Worm (Caenorhabditis elegans) whole organism, L3 larva: ENCODE data around the gene clec-82.

Experiments used
- ZK546.5 ChIP-seq: sonication (generic microtip); optimal IDR thresholded peaks from 2 replicates; lab custom pipeline; 2017; ENCODE audit warnings: missing biosample characterization, missing genetic modification characterization
- aly-2 ChIP-seq: fragments of 150-350 bp; optimal IDR thresholded peaks from 2 replicates; lab custom pipeline; 2014; ENCODE audit warnings: missing biosample characterization, missing genetic modification characterization
- ama-1 ChIP-seq: fragments of 150-350 bp; optimal IDR thresholded peaks from 2 replicates; lab custom pipeline; 2018
- ceh-16 ChIP-seq: sonication (generic microtip); optimal IDR thresholded peaks from 2 replicates; lab custom pipeline; 2017; ENCODE audit warnings: missing biosample characterization, missing genetic modification characterization
- ceh-28 ChIP-seq: fragments of 150-350 bp; optimal IDR thresholded peaks from 2 replicates; lab custom pipeline; 2014; ENCODE audit warnings: missing biosample characterization, missing genetic modification reagents, missing genetic modification characterization
- ceh-82 ChIP-seq: fragments of 150-350 bp; optimal IDR thresholded peaks from 2 replicates; lab custom pipeline; 2014; ENCODE audit warnings: missing biosample characterization, missing genetic modification characterization
- daf-12 ChIP-seq: fragments of 150-350 bp; optimal IDR thresholded peaks from 2 replicates; lab custom pipeline; 2014; ENCODE audit warnings: missing biosample characterization, missing genetic modification reagents, missing genetic modification characterization
- egl-27 ChIP-seq: sonication (generic microtip); optimal IDR thresholded peaks from 4 replicates; lab custom pipeline; 2017; ENCODE audit warnings: missing biosample characterization, missing genetic modification reagents, missing genetic modification characterization
- elt-2 ChIP-seq: sonication (generic microtip); optimal IDR thresholded peaks from 2 replicates; lab custom pipeline; 2016; ENCODE audit warnings: missing genetic modification reagents, mild to moderate bottlenecking, missing genetic modification characterization, missing compliant biosample characterization
- elt-3 ChIP-seq, 3 experiments: fragments of 150-350 bp in 1 of 3; sonication (generic microtip) in 2 of 3; optimal IDR thresholded peaks; 2 replicates in 2 of 3; 4 replicates in 1 of 3; lab custom pipeline; 2014 to 2017; ENCODE audit warnings: missing biosample characterization in 3 of 3, missing genetic modification characterization in 3 of 3
- fkh-2 ChIP-seq: fragments of 150-350 bp; optimal IDR thresholded peaks from 2 replicates; lab custom pipeline; 2014; ENCODE audit warnings: missing biosample characterization, missing genetic modification reagents, missing genetic modification characterization
- fos-1 ChIP-seq: fragments of 150-350 bp; optimal IDR thresholded peaks from 2 replicates; lab custom pipeline; 2014; ENCODE audit warnings: missing biosample characterization, missing genetic modification characterization
- hmg-11 ChIP-seq: sonication (generic microtip); optimal IDR thresholded peaks from 2 replicates; lab custom pipeline; 2016; ENCODE audit warnings: missing genetic modification characterization, missing compliant biosample characterization
- jun-1 ChIP-seq: fragments of 150-350 bp; optimal IDR thresholded peaks from 2 replicates; lab custom pipeline; 2014; ENCODE audit warnings: missing biosample characterization, missing genetic modification reagents, missing genetic modification characterization
- lin-15B ChIP-seq: fragments of 150-350 bp; optimal IDR thresholded peaks from 2 replicates; lab custom pipeline; 2014; ENCODE audit warnings: missing biosample characterization, missing genetic modification characterization
- lin-39 ChIP-seq: fragments of 150-350 bp; optimal IDR thresholded peaks from 2 replicates; lab custom pipeline; 2018; ENCODE audit warnings: missing biosample characterization, missing genetic modification reagents, missing genetic modification characterization
- lsy-12 ChIP-seq: sonication (generic microtip); optimal IDR thresholded peaks from 2 replicates; lab custom pipeline; 2016; ENCODE audit warnings: mild to moderate bottlenecking, missing genetic modification characterization, missing compliant biosample characterization
- mdl-1 ChIP-seq: fragments of 150-350 bp; optimal IDR thresholded peaks from 2 replicates; lab custom pipeline; 2014; ENCODE audit warnings: missing biosample characterization, missing genetic modification characterization
- mml-1 ChIP-seq: fragments of 150-350 bp; sonication (generic microtip); optimal IDR thresholded peaks from 3 replicates; lab custom pipeline; 2014; ENCODE audit warnings: missing biosample characterization, missing genetic modification characterization
- nfya-1 ChIP-seq: sonication (generic microtip); optimal IDR thresholded peaks from 2 replicates; lab custom pipeline; 2017; ENCODE audit warnings: missing genetic modification characterization, mild to moderate bottlenecking, missing compliant biosample characterization, antibody characterized with exemption, moderate library complexity; ENCODE audit not compliant: insufficient read depth
- nhr-12 ChIP-seq: fragments of 150-350 bp; optimal IDR thresholded peaks from 2 replicates; lab custom pipeline; 2014; ENCODE audit warnings: missing biosample characterization, missing genetic modification characterization
- nhr-23 ChIP-seq: fragments of 150-350 bp; optimal IDR thresholded peaks from 2 replicates; lab custom pipeline; 2014; ENCODE audit warnings: missing biosample characterization, missing genetic modification reagents, missing genetic modification characterization
- nhr-237 ChIP-seq: fragments of 150-350 bp; optimal IDR thresholded peaks from 2 replicates; lab custom pipeline; 2014; ENCODE audit warnings: missing biosample characterization, missing genetic modification characterization
- nhr-25 ChIP-seq: sonication (generic microtip); optimal IDR thresholded peaks from 2 replicates; lab custom pipeline; 2017; ENCODE audit warnings: missing biosample characterization, missing genetic modification characterization
- nhr-43 ChIP-seq: sonication (generic microtip); optimal IDR thresholded peaks from 2 replicates; lab custom pipeline; 2016; ENCODE audit warnings: mild to moderate bottlenecking, missing genetic modification characterization, missing compliant biosample characterization; ENCODE audit not compliant: poor library complexity, severe bottlenecking
- nhr-67 ChIP-seq: fragments of 150-350 bp; optimal IDR thresholded peaks from 2 replicates; lab custom pipeline; 2014; ENCODE audit warnings: missing biosample characterization, missing genetic modification characterization
- nhr-76 ChIP-seq: fragments of 150-350 bp; sonication (generic microtip); optimal IDR thresholded peaks from 5 replicates; lab custom pipeline; 2014; ENCODE audit warnings: missing biosample characterization, missing genetic modification characterization
- nhr-77 ChIP-seq: fragments of 150-350 bp; optimal IDR thresholded peaks from 2 replicates; lab custom pipeline; 2014; ENCODE audit warnings: missing biosample characterization, missing genetic modification characterization
- pha-4 ChIP-seq: fragments of 150-350 bp; optimal IDR thresholded peaks from 2 replicates; lab custom pipeline; 2014; ENCODE audit warnings: missing biosample characterization, missing genetic modification reagents, missing genetic modification characterization
- pqm-1 ChIP-seq: fragments of 150-350 bp; optimal IDR thresholded peaks from 2 replicates; lab custom pipeline; 2017; ENCODE audit warnings: missing biosample characterization, missing genetic modification characterization, inconsistent platforms
- skn-1 ChIP-seq: fragments of 150-350 bp; optimal IDR thresholded peaks from 2 replicates; lab custom pipeline; 2014; ENCODE audit warnings: missing biosample characterization, missing genetic modification characterization
- tbx-2 ChIP-seq: sonication (generic microtip); optimal IDR thresholded peaks from 2 replicates; lab custom pipeline; 2016; ENCODE audit warnings: mild to moderate bottlenecking, missing genetic modification characterization, missing compliant biosample characterization
- unc-62 ChIP-seq: fragments of 150-350 bp; sonication (generic microtip); optimal IDR thresholded peaks from 4 replicates; lab custom pipeline; 2014; ENCODE audit warnings: missing biosample characterization, missing genetic modification reagents, missing genetic modification characterization
- zag-1 ChIP-seq: fragments of 150-350 bp; optimal IDR thresholded peaks from 2 replicates; lab custom pipeline; 2014; ENCODE audit warnings: missing biosample characterization, missing genetic modification characterization
- ztf-4 ChIP-seq: fragments of 150-350 bp; optimal IDR thresholded peaks from 2 replicates; lab custom pipeline; 2014; ENCODE audit warnings: missing biosample characterization, missing genetic modification characterization

Gene clec-82

DNA sequence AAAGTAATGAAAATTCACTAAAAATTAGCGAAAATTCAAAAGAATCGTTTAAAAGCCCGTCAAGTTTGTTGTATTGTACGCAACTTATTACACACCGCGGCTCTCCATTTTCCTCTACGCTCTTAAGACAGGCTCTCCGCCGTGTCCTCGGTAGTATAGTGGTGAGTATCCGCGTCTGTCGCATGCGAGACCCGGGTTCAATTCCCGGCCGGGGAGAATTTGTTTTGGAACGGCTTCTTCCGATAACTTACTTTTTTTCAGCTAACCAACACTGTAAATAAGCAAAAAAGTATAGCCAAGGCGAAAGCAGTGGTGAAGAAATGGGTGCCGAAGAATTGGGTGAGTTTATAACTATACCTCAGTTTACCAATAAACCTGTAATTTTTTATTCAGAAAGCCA lies 33.3 kb upstream of the clec-82 start:
- TF ChIP-seq ZK546.5 (no peak), nfya-1 (tag; lab: Kevin White, UChicago) (peak; percentile 2), pha-4 (tag; lab: Kevin White, UChicago) (peak; percentile 12), elt-2 (tag; lab: Kevin White, UChicago) (peak; percentile 6)

DNA sequence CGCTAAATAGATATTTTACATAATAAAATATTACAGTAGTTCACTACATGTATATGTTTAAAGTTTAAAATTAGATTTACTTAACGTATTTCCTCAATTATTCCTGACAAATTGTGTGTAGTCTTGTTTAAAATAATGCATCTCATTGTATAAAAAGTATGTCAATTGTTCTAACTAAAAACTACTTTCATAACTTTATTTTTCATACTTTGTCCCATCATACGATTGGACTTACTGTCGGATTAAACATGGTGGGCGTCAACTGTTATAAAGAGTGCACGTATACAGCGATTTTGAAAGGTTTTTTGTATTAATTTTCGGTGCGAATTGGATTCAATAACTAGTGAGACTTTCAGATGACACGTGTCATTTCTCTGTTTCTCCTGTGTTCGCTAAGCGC lies 31.8 kb upstream of the clec-82 start, which contains the start of gene Y54G2A.32:
Gene Y54G2A.32, plus strand, starts transcription at position 301 of the 400 bp plus-strand sequence.
- TF ChIP-seq mml-1 (no peak), pha-4 (tag; lab: Kevin White, UChicago) (no peak), lin-15B (tag; lab: Kevin White, UChicago) (no peak), egl-27 (tag; lab: Kevin White, UChicago) (no peak), ama-1 (lab: Kevin White, UChicago) (no peak), zag-1 (tag; lab: Kevin White, UChicago) (no peak), nhr-67 (tag; lab: Kevin White, UChicago) (no peak), ceh-82 (tag; lab: Kevin White, UChicago) (no peak), fos-1 (tag; lab: Kevin White, UChicago) (no peak), unc-62 (GFP tag; lab: Kevin White, UChicago) (no peak), tbx-2 (tag; lab: Kevin White, UChicago) (no peak), pqm-1 (no peak), nhr-12 (tag; lab: Kevin White, UChicago) (no peak), hmg-11 (tag; lab: Kevin White, UChicago) (no peak), ceh-28 (tag; lab: Kevin White, UChicago) (no peak)

DNA sequence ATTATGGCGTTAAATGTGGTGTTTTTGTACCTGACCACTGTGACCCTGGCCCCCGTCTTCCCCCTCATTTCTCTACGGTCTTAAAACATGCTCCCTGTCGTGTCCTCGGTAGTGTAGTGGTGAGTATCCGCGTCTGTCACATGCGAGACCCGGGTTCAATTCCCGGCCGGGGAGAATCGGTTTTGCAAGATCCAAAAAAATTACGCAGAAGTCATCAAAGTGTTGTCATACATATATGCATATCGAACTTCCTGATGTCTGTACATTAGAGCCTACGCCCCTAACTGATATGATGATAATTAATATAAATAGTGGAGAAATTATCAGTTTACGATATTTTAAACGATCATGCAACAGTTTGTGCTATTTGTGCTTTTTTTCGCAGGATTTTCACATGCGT lies 29.9 kb upstream of the clec-82 start, which contains the start of gene Y54G2A.45:
Gene Y54G2A.45, plus strand, starts transcription at position 333 of the 400 bp plus-strand sequence.
- no peak for TF ChIP-seq nhr-23 (tag; lab: Kevin White, UChicago)
- TF ChIP-seq nhr-77 (tag; lab: Kevin White, UChicago), result no peak
- TF ChIP-seq elt-3 (tag; optimal IDR thresholded peaks at IDR 0.05; lab: Kevin White, UChicago), result no peak
- TF ChIP-seq ceh-16 (tag; lab: Kevin White, UChicago), result no peak
- peak; percentile 40 for TF ChIP-seq pha-4 (tag; lab: Kevin White, UChicago)
- TF ChIP-seq nhr-237 (tag; lab: Kevin White, UChicago), result no peak
- no peak for TF ChIP-seq nhr-25
- TF ChIP-seq nhr-43 (tag; lab: Kevin White, UChicago), result peak; percentile 31
- peak; percentile 89 for TF ChIP-seq elt-2 (tag; lab: Kevin White, UChicago)
- TF ChIP-seq nhr-76 (tag; lab: Kevin White, UChicago), result no peak
- no peak for TF ChIP-seq ceh-82 (tag; lab: Kevin White, UChicago)
- TF ChIP-seq nhr-12 (tag; lab: Kevin White, UChicago), result no peak
- no peak for TF ChIP-seq zag-1 (tag; lab: Kevin White, UChicago)
- TF ChIP-seq lin-15B (tag; lab: Kevin White, UChicago), result peak; percentile 6
- TF ChIP-seq daf-12 (tag; lab: Kevin White, UChicago), result no peak
- TF ChIP-seq skn-1 (tag; lab: Kevin White, UChicago), result peak; percentile 83
- TF ChIP-seq lin-39, result peak; percentile 10
- peak; percentile 29 for TF ChIP-seq tbx-2 (tag; lab: Kevin White, UChicago)
- peak; percentile 24 for TF ChIP-seq lsy-12
- TF ChIP-seq nfya-1 (tag; lab: Kevin White, UChicago), result peak; percentile 31
- peak; percentile 64 for TF ChIP-seq jun-1 (tag; lab: Kevin White, UChicago)
- TF ChIP-seq hmg-11 (tag; lab: Kevin White, UChicago), result peak; percentile 30
- no peak for TF ChIP-seq nhr-67 (tag; lab: Kevin White, UChicago)
- TF ChIP-seq mml-1, result no peak
- TF ChIP-seq pqm-1, result peak; percentile 81
- TF ChIP-seq, all 47 proteins: peak for 12

DNA sequence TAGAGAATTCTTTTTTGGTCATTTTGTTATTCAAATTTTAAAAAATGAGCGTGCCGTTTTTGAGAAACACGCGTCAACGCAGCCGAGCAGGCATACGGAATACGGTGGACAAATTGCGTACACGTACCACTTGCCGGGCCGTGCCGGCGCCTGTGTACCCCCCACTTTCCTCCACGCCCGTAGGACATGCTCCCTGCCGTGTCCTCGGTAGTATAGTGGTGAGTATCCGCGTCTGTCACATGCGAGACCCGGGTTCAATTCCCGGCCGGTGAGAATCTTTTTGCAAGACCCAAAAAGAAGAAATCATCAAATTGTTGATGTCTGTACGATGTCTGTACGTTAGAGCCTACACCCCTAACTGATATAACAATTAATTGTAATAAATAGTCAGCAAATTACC lies 27.3 kb upstream of the clec-82 start:
- TF ChIP-seq lsy-12, result no peak
- TF ChIP-seq nhr-76 (tag; lab: Kevin White, UChicago), result no peak
- no peak for TF ChIP-seq ztf-4 (tag; lab: Kevin White, UChicago)
- no peak for TF ChIP-seq ceh-16 (tag; lab: Kevin White, UChicago)
- TF ChIP-seq fkh-2 (tag; lab: Kevin White, UChicago), result no peak
- no peak for TF ChIP-seq aly-2 (tag; lab: Kevin White, UChicago)
- no peak for TF ChIP-seq mdl-1 (tag; lab: Kevin White, UChicago)
